Fruit fly (Drosophila melanogaster) whole organism, embryonic: ENCODE results near the gene CG14406.

ENCODE experiments used
- C15 ChIP-seq: fragments of 200-800 bp; sonication (Bioruptor generic); IDR thresholded peaks from 3 replicates; pipeline ENCODE4 v1.3.6; 2022; ENCODE audit warnings: missing biosample characterization, missing genetic modification characterization
- CG11696 ChIP-seq: fragments of 200-800 bp; sonication (Bioruptor generic); IDR thresholded peaks from 2 replicates; pipeline ENCODE4 v1.3.6; 2022; ENCODE audit warnings: missing biosample characterization, missing genetic modification characterization
- CG13123 ChIP-seq: fragments of 200-800 bp; sonication (Bioruptor generic); optimal IDR thresholded peaks from 2 replicates; lab custom pipeline; 2016; ENCODE audit warnings: missing biosample characterization, missing genetic modification characterization
- CG13296 ChIP-seq: fragments of 200-800 bp; sonication (Bioruptor generic); optimal IDR thresholded peaks from 3 replicates; lab custom pipeline; 2018; ENCODE audit warnings: missing biosample characterization, mild to moderate bottlenecking, missing genetic modification characterization
- CG13894 ChIP-seq: fragments of 200-800 bp; sonication (Bioruptor generic); optimal IDR thresholded peaks from 3 replicates; lab custom pipeline; 2018; ENCODE audit warnings: missing biosample characterization, mild to moderate bottlenecking, missing genetic modification characterization, moderate library complexity
- CG14050 ChIP-seq: fragments of 200-800 bp; sonication (Bioruptor generic); IDR thresholded peaks from 3 replicates; pipeline ENCODE4 v1.3.6; 2022; ENCODE audit warnings: missing biosample characterization, missing genetic modification characterization
- CG15479 ChIP-seq: fragments of 200-800 bp; sonication (Bioruptor generic); optimal IDR thresholded peaks from 3 replicates; lab custom pipeline; 2019; ENCODE audit warnings: missing biosample characterization, mild to moderate bottlenecking, missing genetic modification characterization, moderate library complexity
- CG17186 ChIP-seq: fragments of 200-800 bp; sonication (Bioruptor generic); optimal IDR thresholded peaks from 3 replicates; lab custom pipeline; 2017; ENCODE audit warnings: missing biosample characterization, missing genetic modification reagents, missing genetic modification characterization
- CG17359 ChIP-seq: fragments of 200-800 bp; sonication (Bioruptor generic); optimal IDR thresholded peaks from 3 replicates; lab custom pipeline; 2018; ENCODE audit warnings: missing biosample characterization, mild to moderate bottlenecking, missing genetic modification characterization, moderate library complexity
- CG1832 ChIP-seq: fragments of 200-800 bp; sonication (Bioruptor generic); optimal IDR thresholded peaks from 2 replicates; lab custom pipeline; 2017; ENCODE audit warnings: missing biosample characterization, mild to moderate bottlenecking, missing genetic modification characterization, inconsistent platforms
- CG18599 ChIP-seq: fragments of 200-800 bp; sonication (Bioruptor generic); optimal IDR thresholded peaks from 3 replicates; lab custom pipeline; 2017; ENCODE audit warnings: missing biosample characterization, missing genetic modification characterization, mild to moderate bottlenecking, moderate library complexity, missing genetic modification reagents
- CG3065 ChIP-seq: fragments of 200-800 bp; sonication (Bioruptor generic); optimal IDR thresholded peaks from 2 replicates; lab custom pipeline; 2016; ENCODE audit warnings: missing biosample characterization, missing genetic modification characterization
- CG3281 ChIP-seq: fragments of 200-800 bp; sonication (Bioruptor generic); optimal IDR thresholded peaks from 3 replicates; lab custom pipeline; 2017; ENCODE audit warnings: missing biosample characterization, mild to moderate bottlenecking, missing genetic modification characterization
- CG33213 ChIP-seq: fragments of 200-800 bp; sonication (Bioruptor generic); optimal IDR thresholded peaks from 3 replicates; lab custom pipeline; 2016; ENCODE audit warnings: missing biosample characterization, missing genetic modification characterization
- CG43689 ChIP-seq: fragments of 200-800 bp; sonication (Bioruptor generic); IDR thresholded peaks from 2 replicates; pipeline ENCODE4 v1.3.6; 2022; ENCODE audit warnings: missing biosample characterization, missing genetic modification characterization
- CG4404 ChIP-seq: fragments of 200-800 bp; sonication (Bioruptor generic); IDR thresholded peaks from 2 replicates; pipeline ENCODE4 v1.3.6; 2022; ENCODE audit warnings: missing biosample characterization, missing genetic modification characterization
- CG6175 ChIP-seq: fragments of 200-800 bp; sonication (Bioruptor generic); IDR thresholded peaks from 3 replicates; pipeline ENCODE4 v1.3.6; 2022; ENCODE audit warnings: missing biosample characterization, missing genetic modification characterization
- CG8089 ChIP-seq: fragments of 200-800 bp; sonication (Bioruptor generic); optimal IDR thresholded peaks from 3 replicates; lab custom pipeline; 2016; ENCODE audit warnings: missing biosample characterization, missing genetic modification characterization
- CG8478 ChIP-seq: fragments of >200 bp; optimal IDR thresholded peaks from 2 replicates; lab custom pipeline; 2018
- CG8924 ChIP-seq: fragments of 200-800 bp; optimal IDR thresholded peaks from 3 replicates; lab custom pipeline; 2019; ENCODE audit warnings: missing biosample characterization, mild to moderate bottlenecking, missing genetic modification characterization, moderate library complexity
- CG9797 ChIP-seq: fragments of 200-800 bp; sonication (Bioruptor generic); optimal IDR thresholded peaks from 3 replicates; lab custom pipeline; 2018; ENCODE audit warnings: missing biosample characterization, mild to moderate bottlenecking, missing genetic modification characterization
- Drgx ChIP-seq: fragments of 200-800 bp; sonication (Bioruptor generic); IDR thresholded peaks from 2 replicates; pipeline ENCODE4 v1.3.6; 2022; ENCODE audit warnings: missing biosample characterization, missing genetic modification characterization
- Fer2 ChIP-seq: fragments of 200-800 bp; sonication (Bioruptor generic); optimal IDR thresholded peaks from 2 replicates; lab custom pipeline; 2018; ENCODE audit warnings: missing biosample characterization, mild to moderate bottlenecking, missing genetic modification characterization, moderate library complexity
- HHEX ChIP-seq: fragments of 200-800 bp; sonication (Bioruptor generic); optimal IDR thresholded peaks from 3 replicates; lab custom pipeline; 2017; ENCODE audit warnings: missing biosample characterization, mild to moderate bottlenecking, missing genetic modification characterization, missing genetic modification reagents
- HLH3B ChIP-seq: fragments of 200-800 bp; sonication (Bioruptor generic); IDR thresholded peaks from 2 replicates; pipeline ENCODE4 v1.3.6; 2022; ENCODE audit warnings: missing biosample characterization, missing genetic modification characterization
- HLH54F ChIP-seq: fragments of 200-800 bp; sonication (Bioruptor generic); optimal IDR thresholded peaks from 3 replicates; lab custom pipeline; 2016; ENCODE audit warnings: missing biosample characterization, missing genetic modification characterization
- Hr78 ChIP-seq, 2 experiments: fragments of 200-800 bp in 1 of 2; fragments of >200 bp in 1 of 2; sonication (Bioruptor generic) in 1 of 2; optimal IDR thresholded peaks; 2 replicates each; lab custom pipeline; 2017 to 2019; ENCODE audit warnings: missing biosample characterization in 2 of 2, missing genetic modification characterization in 2 of 2, mild to moderate bottlenecking in 1 of 2, moderate library complexity in 1 of 2
- MBD-R2 ChIP-seq: fragments of 200-800 bp; sonication (Bioruptor generic); IDR thresholded peaks from 2 replicates; pipeline ENCODE4 v1.3.6; 2022; ENCODE audit warnings: missing biosample characterization, missing genetic modification characterization
- Mad ChIP-seq: fragments of 200-800 bp; sonication (Bioruptor generic); optimal IDR thresholded peaks from 2 replicates; lab custom pipeline; 2016; ENCODE audit warnings: missing biosample characterization, missing genetic modification characterization
- Med ChIP-seq: fragments of 200-800 bp; sonication (Bioruptor generic); peaks from one replicate; lab custom pipeline; 2016; ENCODE audit warnings: missing biosample characterization, missing genetic modification characterization, mild to moderate bottlenecking, inconsistent platforms, moderate library complexity
- NC2β ChIP-seq: fragments of 200-800 bp; sonication (Bioruptor generic); optimal IDR thresholded peaks from 2 replicates; lab custom pipeline; 2016; ENCODE audit warnings: missing biosample characterization, missing genetic modification characterization
- Optix ChIP-seq: fragments of 200-800 bp; sonication (Bioruptor generic); IDR thresholded peaks from 3 replicates; pipeline ENCODE4 v1.3.6; 2022; ENCODE audit warnings: missing biosample characterization, missing genetic modification characterization
- Rfx ChIP-seq: fragments of 200-800 bp; sonication (Bioruptor generic); IDR thresholded peaks from 2 replicates; pipeline ENCODE4 v1.3.6; 2022; ENCODE audit warnings: missing biosample characterization, missing genetic modification characterization
- Rx ChIP-seq: fragments of 200-800 bp; sonication (Bioruptor generic); IDR thresholded peaks from 2 replicates; pipeline ENCODE4 v1.3.6; 2022; ENCODE audit warnings: missing biosample characterization, missing genetic modification characterization
- Sry-δ ChIP-seq: fragments of 200-800 bp; sonication (Bioruptor generic); optimal IDR thresholded peaks from 2 replicates; lab custom pipeline; 2016; ENCODE audit warnings: missing biosample characterization, missing genetic modification characterization
- Xbp1 ChIP-seq: fragments of 200-800 bp; sonication (Bioruptor generic); optimal IDR thresholded peaks from 3 replicates; lab custom pipeline; 2016; ENCODE audit warnings: missing biosample characterization, mild to moderate bottlenecking, missing genetic modification characterization
- Xrp1 ChIP-seq: fragments of 200-800 bp; sonication (Bioruptor generic); IDR thresholded peaks from 2 replicates; pipeline ENCODE4 v1.3.6; 2022; ENCODE audit warnings: missing biosample characterization, missing genetic modification characterization
- fu2 ChIP-seq: fragments of 200-800 bp; sonication (Bioruptor generic); optimal IDR thresholded peaks from 2 replicates; lab custom pipeline; 2016; ENCODE audit warnings: missing biosample characterization, missing genetic modification characterization
- hth ChIP-seq: fragments of >200 bp; optimal IDR thresholded peaks from 2 replicates; lab custom pipeline; 2017; ENCODE audit warnings: inconsistent platforms
- lab ChIP-seq: fragments of 200-800 bp; sonication (Bioruptor generic); optimal IDR thresholded peaks from 3 replicates; lab custom pipeline; 2017; ENCODE audit warnings: missing biosample characterization, missing genetic modification characterization, mild to moderate bottlenecking, moderate library complexity, missing genetic modification reagents
- maf-S ChIP-seq: fragments of 200-800 bp; sonication (Bioruptor generic); optimal IDR thresholded peaks from 2 replicates; lab custom pipeline; 2016; ENCODE audit warnings: missing biosample characterization, missing genetic modification characterization
- nerfin-2 ChIP-seq: fragments of 200-800 bp; sonication (Bioruptor generic); IDR thresholded peaks from 2 replicates; pipeline ENCODE4 v1.3.6; 2022; ENCODE audit warnings: missing biosample characterization, missing genetic modification characterization; ENCODE audit not compliant: partially characterized antibody
- otp ChIP-seq: fragments of 200-800 bp; sonication (Bioruptor generic); IDR thresholded peaks from 3 replicates; pipeline ENCODE4, ENCODE4 v1.3.6; 2022; ENCODE audit warnings: missing biosample characterization, missing genetic modification characterization
- pho ChIP-seq: fragments of 200-800 bp; sonication (Bioruptor generic); optimal IDR thresholded peaks from 2 replicates; lab custom pipeline; 2016; ENCODE audit warnings: missing biosample characterization, missing genetic modification characterization
- psq ChIP-seq: fragments of 200-800 bp; sonication (Bioruptor generic); optimal IDR thresholded peaks from 2 replicates; lab custom pipeline; 2017; ENCODE audit warnings: missing biosample characterization, missing genetic modification characterization
- salm ChIP-seq: fragments of 200-800 bp; sonication (Bioruptor generic); optimal IDR thresholded peaks from 2 replicates; lab custom pipeline; 2018; ENCODE audit warnings: missing biosample characterization, mild to moderate bottlenecking, missing genetic modification characterization
- seq ChIP-seq: fragments of 200-800 bp; sonication (Bioruptor generic); IDR thresholded peaks from 2 replicates; pipeline ENCODE4 v1.3.6; 2022; ENCODE audit warnings: missing biosample characterization, missing genetic modification characterization
- slou ChIP-seq: fragments of 200-800 bp; sonication (Bioruptor generic); optimal IDR thresholded peaks from 3 replicates; lab custom pipeline; 2016; ENCODE audit warnings: missing biosample characterization, missing genetic modification characterization
- unc-4 ChIP-seq: fragments of 200-800 bp; sonication (Bioruptor generic); IDR thresholded peaks from 2 replicates; pipeline ENCODE4 v1.3.6; 2022; ENCODE audit warnings: missing biosample characterization, missing genetic modification characterization; ENCODE audit not compliant: partially characterized antibody
- vfl ChIP-seq: fragments of 200-800 bp; sonication (Bioruptor generic); optimal IDR thresholded peaks from 2 replicates; lab custom pipeline; 2016; ENCODE audit warnings: missing biosample characterization, missing genetic modification characterization
- vnd ChIP-seq: fragments of 200-800 bp; sonication (Bioruptor generic); IDR thresholded peaks from 3 replicates; pipeline ENCODE4 v1.3.6; 2022; ENCODE audit warnings: missing biosample characterization, missing genetic modification characterization; ENCODE audit not compliant: partially characterized antibody
- wdn ChIP-seq: fragments of 200-800 bp; sonication (Bioruptor generic); IDR thresholded peaks from 2 replicates; pipeline ENCODE4 v1.3.6; 2022; ENCODE audit warnings: missing biosample characterization, missing genetic modification characterization

CG14406 gene

dm6 chrX:14947399-14947798 lies 36.8 kb upstream of the CG14406 start (continued):
- TF ChIP-seq CG3065 (GFP tag; lab: Kevin White, UChicago) (no peak), CG11696 (peak; percentile 60; the same call in 1 of the 2 replicates), maf-S (GFP tag; lab: Kevin White, UChicago) (no peak), Mad (no peak), CG14050 (GFP tag; lab: Robert Waterston, UW) (no peak), salm (no peak), Drgx (peak; percentile 94), vnd (GFP tag; lab: Robert Waterston, UW) (no peak), CG17186 (GFP tag; lab: Kevin White, UChicago) (no peak), C15 (GFP tag; lab: Robert Waterston, UW) (peak; percentile 46; the same call in 1 of the 3 replicates), CG1832 (GFP tag; lab: Kevin White, UChicago) (peak; percentile 66), wdn (GFP tag; lab: Robert Waterston, UW) (no peak), seq (GFP tag; lab: Robert Waterston, UW) (peak; percentile 53; the same call in 1 of the 2 replicates), CG13123 (GFP tag; lab: Kevin White, UChicago) (no peak), CG4404 (GFP tag; lab: Robert Waterston, UW) (no peak), Rx (GFP tag; lab: Robert Waterston, UW) (0 out of 2 replicates have a peak, but pooled peaks have one; percentile 13), HLH3B (GFP tag; lab: Robert Waterston, UW) (peak; percentile 60; the same call in 1 of the 2 replicates), lab (GFP tag; lab: Kevin White, UChicago) (peak; percentile 79), nerfin-2 (GFP tag; lab: Robert Waterston, UW) (no peak), vfl (no peak), CG6175 (GFP tag; lab: Robert Waterston, UW) (peak; percentile 58; the same call in 1 of the 3 replicates), Med (GFP tag; lab: Kevin White, UChicago) (peak; percentile 76), pho (GFP tag; lab: Kevin White, UChicago) (no peak), CG18599 (GFP tag; lab: Kevin White, UChicago) (peak; percentile 34), CG13296 (GFP tag; lab: Kevin White, UChicago) (peak; percentile 87), Fer2 (tag; lab: Kevin White, UChicago) (no peak), HLH54F (no peak), NC2β (GFP tag; lab: Kevin White, UChicago) (no peak), CG3281 (GFP tag; lab: Kevin White, UChicago) (peak; percentile 67), CG43689 (no peak), CG9797 (GFP tag; lab: Kevin White, UChicago) (no peak), Xbp1 (GFP tag; lab: Kevin White, UChicago) (no peak), CG15479 (GFP tag; lab: Kevin White, UChicago) (no peak), CG13894 (tag; lab: Kevin White, UChicago) (peak; percentile 16), hth (lab: Kevin White, UChicago) (no peak), CG8089 (no peak), fu2 (GFP tag; lab: Kevin White, UChicago) (no peak), unc-4 (GFP tag; lab: Robert Waterston, UW) (no peak), HHEX (GFP tag; lab: Kevin White, UChicago) (peak; percentile 77), CG33213 (no peak), Sry-δ (GFP tag; lab: Kevin White, UChicago) (no peak), Optix (GFP tag; lab: Robert Waterston, UW) (no peak), CG8478 (no peak), Xrp1 (GFP tag; lab: Robert Waterston, UW) (peak; percentile 41; the same call in 1 of the 2 replicates), CG17359 (tag; lab: Kevin White, UChicago) (peak; percentile 22), Rfx (GFP tag; lab: Robert Waterston, UW) (peak; percentile 60), psq (no peak), slou (GFP tag; lab: Kevin White, UChicago) (no peak), CG8924 (tag; lab: Kevin White, UChicago) (no peak), otp (GFP tag; lab: Robert Waterston, UW) (peak; percentile 77; the same call in 2 of the 3 replicates), MBD-R2 (GFP tag; lab: Robert Waterston, UW) (peak; percentile 11; the same call in 1 of the 2 replicates), Hr78 (GFP tag; optimal IDR thresholded peaks at IDR 0.05; lab: Kevin White, UChicago) (peak in 1 of 2 experiments; percentile 87)
